Fruit fly (Drosophila melanogaster) whole organism, adult: ENCODE results near the gene Sfxn2.

Experiments
- CG11617 ChIP-seq: fragments of 200-800 bp; sonication (Bioruptor generic); optimal IDR thresholded peaks from 2 replicates; lab custom pipeline; 2017; ENCODE audit warnings: mild to moderate bottlenecking, missing biosample characterization, missing genetic modification reagents, missing genetic modification characterization
- CG12768 ChIP-seq: fragments of 200-800 bp; sonication (Bioruptor generic); optimal IDR thresholded peaks from 2 replicates; lab custom pipeline; 2017; ENCODE audit warnings: missing biosample characterization, missing genetic modification characterization, mild to moderate bottlenecking, moderate library complexity, missing genetic modification reagents
- CG14711 ChIP-seq: fragments of 200-800 bp; sonication (Bioruptor generic); optimal IDR thresholded peaks from 2 replicates; lab custom pipeline; 2018; ENCODE audit warnings: missing biosample characterization, mild to moderate bottlenecking, missing genetic modification characterization, moderate library complexity
- CG1620 ChIP-seq: fragments of 200-800 bp; sonication (Bioruptor generic); optimal IDR thresholded peaks from 2 replicates; lab custom pipeline; 2016; ENCODE audit warnings: missing biosample characterization, missing genetic modification characterization
- CG33017 ChIP-seq: fragments of 200-800 bp; sonication (Bioruptor generic); optimal IDR thresholded peaks from 2 replicates; lab custom pipeline; 2018; ENCODE audit warnings: missing biosample characterization, mild to moderate bottlenecking, missing genetic modification characterization, moderate library complexity
- CG5204 ChIP-seq: fragments of 200-800 bp; sonication (Bioruptor generic); optimal IDR thresholded peaks from 2 replicates; lab custom pipeline; 2016; ENCODE audit warnings: missing biosample characterization, missing genetic modification characterization
- CG7045 ChIP-seq: fragments of 200-800 bp; sonication (Bioruptor generic); optimal IDR thresholded peaks from 2 replicates; lab custom pipeline; 2017; ENCODE audit warnings: missing biosample characterization, mild to moderate bottlenecking, missing genetic modification characterization
- CG7101 ChIP-seq: fragments of 200-800 bp; sonication (Bioruptor generic); optimal IDR thresholded peaks from 2 replicates; lab custom pipeline; 2018; ENCODE audit warnings: missing biosample characterization, mild to moderate bottlenecking, missing genetic modification characterization, moderate library complexity
- Clk ChIP-seq: fragments of 200-800 bp; sonication (Bioruptor generic); optimal IDR thresholded peaks from 2 replicates; lab custom pipeline; 2017; ENCODE audit warnings: missing biosample characterization, missing genetic modification characterization
- Crg-1 ChIP-seq: fragments of 200-800 bp; sonication (Bioruptor generic); optimal IDR thresholded peaks from 2 replicates; lab custom pipeline; 2016; ENCODE audit warnings: missing biosample characterization, missing genetic modification characterization
- Hr96 ChIP-seq: fragments of 200-800 bp; sonication (Bioruptor generic); optimal IDR thresholded peaks from 2 replicates; lab custom pipeline; 2016; ENCODE audit warnings: missing biosample characterization, missing genetic modification characterization
- Mnt ChIP-seq: fragments of 200-800 bp; sonication (Bioruptor generic); optimal IDR thresholded peaks from 2 replicates; lab custom pipeline; 2016; ENCODE audit warnings: missing biosample characterization, mild to moderate bottlenecking, missing genetic modification characterization
- bab1 ChIP-seq: fragments of 200-800 bp; sonication (Bioruptor generic); optimal IDR thresholded peaks from 3 replicates; lab custom pipeline; 2019; ENCODE audit warnings: missing biosample characterization, mild to moderate bottlenecking, missing genetic modification characterization, moderate library complexity
- cic ChIP-seq: fragments of 200-800 bp; sonication (Bioruptor generic); optimal IDR thresholded peaks from 2 replicates; lab custom pipeline; 2017; ENCODE audit warnings: missing biosample characterization, mild to moderate bottlenecking, missing genetic modification characterization, moderate library complexity
- cnc ChIP-seq, 2 experiments: fragments of >200 bp; optimal IDR thresholded peaks; 2 replicates each; lab custom pipeline; 2017
- kay ChIP-seq: fragments of 200-800 bp; sonication (Bioruptor generic); peaks from one replicate; lab custom pipeline; 2016; ENCODE audit warnings: missing biosample characterization, missing genetic modification characterization, borderline replicate concordance
- ovo ChIP-seq: fragments of 200-800 bp; sonication (Bioruptor generic); optimal IDR thresholded peaks from 2 replicates; lab custom pipeline; 2016; ENCODE audit warnings: missing biosample characterization, missing genetic modification characterization
- pad ChIP-seq: fragments of 200-800 bp; sonication (Bioruptor generic); optimal IDR thresholded peaks from 3 replicates; lab custom pipeline; 2017; ENCODE audit warnings: missing biosample characterization, missing genetic modification characterization, mild to moderate bottlenecking, moderate library complexity, missing genetic modification reagents
- tj ChIP-seq: fragments of 200-800 bp; sonication (Bioruptor generic); optimal IDR thresholded peaks from 3 replicates; lab custom pipeline; 2017; ENCODE audit warnings: missing biosample characterization, mild to moderate bottlenecking, missing genetic modification characterization, moderate library complexity
- toe ChIP-seq: fragments of 200-800 bp; sonication (Bioruptor generic); optimal IDR thresholded peaks from 2 replicates; lab custom pipeline; 2016; ENCODE audit warnings: missing biosample characterization, missing genetic modification characterization

Gene Sfxn2

dm6 chr3L:19016805-19017161, 46.2 kb upstream of the Sfxn2 start:
- TF ChIP-seq CG5204 (GFP tag; lab: Kevin White, UChicago), result no peak
- TF ChIP-seq CG1620, result no peak
- TF ChIP-seq toe (GFP tag; lab: Kevin White, UChicago), result no peak
- no peak for TF ChIP-seq cic (GFP tag; lab: Kevin White, UChicago)
- TF ChIP-seq pad (GFP tag; lab: Kevin White, UChicago), result no peak
- no peak for TF ChIP-seq ovo (GFP tag; lab: Kevin White, UChicago)
- no peak for TF ChIP-seq Hr96
- no peak for TF ChIP-seq CG7045
- no peak for TF ChIP-seq CG11617
- no peak for TF ChIP-seq kay
- no peak for TF ChIP-seq cnc (optimal IDR thresholded peaks at IDR 0.05; lab: Kevin White, UChicago)
- no peak for TF ChIP-seq CG33017 (tag; lab: Kevin White, UChicago)
- no peak for TF ChIP-seq Mnt (GFP tag; lab: Kevin White, UChicago)
- TF ChIP-seq CG12768 (GFP tag; lab: Kevin White, UChicago), result no peak
- TF ChIP-seq bab1 (GFP tag; lab: Kevin White, UChicago), result no peak
- TF ChIP-seq CG14711 (tag; lab: Kevin White, UChicago), result no peak
- no peak for TF ChIP-seq tj (GFP tag; lab: Kevin White, UChicago)
- no peak for TF ChIP-seq Clk
- no peak for TF ChIP-seq CG7101 (tag; lab: Kevin White, UChicago)

- TF ChIP-seq tj (GFP tag; lab: Kevin White, UChicago) (peak; percentile 12), CG7101 (tag; lab: Kevin White, UChicago) (no peak)
Measured at dm6 chr3L:19018440-19018839, 44.5 kb upstream of the Sfxn2 start.

dm6 chr3L:19019308-19019749, 43.6 kb upstream of the Sfxn2 start:
- TF ChIP-seq CG7045, result no peak
- TF ChIP-seq cic (GFP tag; lab: Kevin White, UChicago), result no peak
- no peak for TF ChIP-seq cnc (optimal IDR thresholded peaks at IDR 0.05; lab: Kevin White, UChicago)
- no peak for TF ChIP-seq CG7101 (tag; lab: Kevin White, UChicago)
- TF ChIP-seq kay, result no peak
- no peak for TF ChIP-seq CG14711 (tag; lab: Kevin White, UChicago)
- no peak for TF ChIP-seq CG11617
- TF ChIP-seq Mnt (GFP tag; lab: Kevin White, UChicago), result no peak

- TF ChIP-seq pad (GFP tag; lab: Kevin White, UChicago), result no peak
- no peak for TF ChIP-seq ovo (GFP tag; lab: Kevin White, UChicago)
- no peak for TF ChIP-seq CG5204 (GFP tag; lab: Kevin White, UChicago)
- TF ChIP-seq Crg-1, result no peak
- peak; percentile 78 for TF ChIP-seq tj (GFP tag; lab: Kevin White, UChicago)
- no peak for TF ChIP-seq Hr96
- TF ChIP-seq CG1620, result no peak
- no peak for TF ChIP-seq Clk
- no peak for TF ChIP-seq CG14711 (tag; lab: Kevin White, UChicago)
Measured at dm6 chr3L:19020467-19020866, 42.5 kb upstream of the Sfxn2 start.

dm6 chr3L:19021701-19022100, 41.3 kb upstream of the Sfxn2 start:
- TF ChIP-seq bab1 (GFP tag; lab: Kevin White, UChicago), result no peak
- no peak for TF ChIP-seq Crg-1
- no peak for TF ChIP-seq CG7101 (tag; lab: Kevin White, UChicago)
- TF ChIP-seq CG5204 (GFP tag; lab: Kevin White, UChicago), result no peak
- no peak for TF ChIP-seq CG1620
- TF ChIP-seq CG7045, result no peak
- no peak for TF ChIP-seq tj (GFP tag; lab: Kevin White, UChicago)
- no peak for TF ChIP-seq Mnt (GFP tag; lab: Kevin White, UChicago)
- TF ChIP-seq cnc (optimal IDR thresholded peaks at IDR 0.05; lab: Kevin White, UChicago), result no peak
- no peak for TF ChIP-seq CG33017 (tag; lab: Kevin White, UChicago)
- TF ChIP-seq ovo (GFP tag; lab: Kevin White, UChicago), result no peak
- TF ChIP-seq kay, result no peak
- no peak for TF ChIP-seq Clk
- TF ChIP-seq pad (GFP tag; lab: Kevin White, UChicago), result no peak
- no peak for TF ChIP-seq CG11617
- TF ChIP-seq toe (GFP tag; lab: Kevin White, UChicago), result no peak
- no peak for TF ChIP-seq CG12768 (GFP tag; lab: Kevin White, UChicago)
- TF ChIP-seq Hr96, result no peak
- no peak for TF ChIP-seq cic (GFP tag; lab: Kevin White, UChicago)
- TF ChIP-seq CG14711 (tag; lab: Kevin White, UChicago), result no peak

dm6 chr3L:19024800-19025199, 38.2 kb upstream of the Sfxn2 start:
- TF ChIP-seq CG7101 (tag; lab: Kevin White, UChicago), result no peak
- TF ChIP-seq kay, result no peak
- no peak for TF ChIP-seq pad (GFP tag; lab: Kevin White, UChicago)
- TF ChIP-seq CG1620, result no peak
- TF ChIP-seq tj (GFP tag; lab: Kevin White, UChicago), result no peak
- TF ChIP-seq Hr96, result no peak
- TF ChIP-seq Crg-1, result no peak
- no peak for TF ChIP-seq cnc (optimal IDR thresholded peaks at IDR 0.05; lab: Kevin White, UChicago)

- TF ChIP-seq Clk, result no peak
- TF ChIP-seq tj (GFP tag; lab: Kevin White, UChicago), result no peak
- TF ChIP-seq CG5204 (GFP tag; lab: Kevin White, UChicago), result no peak
- no peak for TF ChIP-seq CG1620
- no peak for TF ChIP-seq Crg-1
- no peak for TF ChIP-seq CG7101 (tag; lab: Kevin White, UChicago)
- no peak for TF ChIP-seq CG12768 (GFP tag; lab: Kevin White, UChicago)
- TF ChIP-seq ovo (GFP tag; lab: Kevin White, UChicago), result no peak
- TF ChIP-seq kay, result no peak
- no peak for TF ChIP-seq CG14711 (tag; lab: Kevin White, UChicago)
- no peak for TF ChIP-seq CG33017 (tag; lab: Kevin White, UChicago)
- no peak for TF ChIP-seq Hr96
- TF ChIP-seq CG7045, result no peak
- TF ChIP-seq Mnt (GFP tag; lab: Kevin White, UChicago), result no peak
- TF ChIP-seq pad (GFP tag; lab: Kevin White, UChicago), result no peak
- TF ChIP-seq bab1 (GFP tag; lab: Kevin White, UChicago), result no peak
- TF ChIP-seq cic (GFP tag; lab: Kevin White, UChicago), result no peak
- no peak for TF ChIP-seq cnc (optimal IDR thresholded peaks at IDR 0.05; lab: Kevin White, UChicago)
- no peak for TF ChIP-seq toe (GFP tag; lab: Kevin White, UChicago)
Measured at dm6 chr3L:19027172-19027571, 35.8 kb upstream of the Sfxn2 start.
